Fruit fly (Drosophila melanogaster) whole organism, embryonic: Measurements from ENCODE around the gene CG31637.

Experiments
- CG11085 ChIP-seq: fragments of 200-800 bp; sonication (Bioruptor generic); IDR thresholded peaks from 2 replicates; pipeline ENCODE4 v1.3.6; 2022; ENCODE audit warnings: missing biosample characterization, missing genetic modification characterization
- bsh ChIP-seq, 2 experiments: fragments of 200-800 bp; sonication (Bioruptor generic); optimal IDR thresholded peaks; 2 replicates each; lab custom pipeline; 2017 to 2018; ENCODE audit warnings: mild to moderate bottlenecking in 2 of 2, missing biosample characterization in 2 of 2, missing genetic modification characterization in 2 of 2, moderate library complexity in 1 of 2

DNA sequence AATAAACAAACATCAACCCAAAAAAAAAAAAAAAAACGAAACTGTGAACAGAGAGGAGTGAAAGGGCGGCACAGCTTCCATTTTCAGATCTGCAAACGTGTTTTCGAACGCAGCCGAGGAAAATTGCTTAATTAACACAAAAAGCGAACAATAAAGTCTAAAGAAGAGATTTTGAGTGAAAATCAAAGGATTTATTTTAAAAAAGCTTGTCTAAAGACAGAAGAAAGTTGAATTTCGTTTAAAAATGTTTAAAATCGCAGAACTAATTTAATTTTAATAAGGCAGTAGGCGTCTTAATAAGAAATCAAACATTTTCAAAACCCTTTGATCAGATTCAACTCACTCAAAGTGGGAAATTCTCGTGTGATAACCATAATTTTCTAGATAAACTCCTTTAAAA, 60.7 kb downstream of the CG31637 start, which contains the start of gene COX5BL:
- TF ChIP-seq bsh (GFP tag; optimal IDR thresholded peaks at IDR 0.05; lab: Kevin White, UChicago) (no peak), CG11085 (GFP tag; lab: Robert Waterston, UW) (no peak)
